Fruit fly (Drosophila melanogaster): Measurements from ENCODE around the gene CG34447.

CG34447 gene

DNA sequence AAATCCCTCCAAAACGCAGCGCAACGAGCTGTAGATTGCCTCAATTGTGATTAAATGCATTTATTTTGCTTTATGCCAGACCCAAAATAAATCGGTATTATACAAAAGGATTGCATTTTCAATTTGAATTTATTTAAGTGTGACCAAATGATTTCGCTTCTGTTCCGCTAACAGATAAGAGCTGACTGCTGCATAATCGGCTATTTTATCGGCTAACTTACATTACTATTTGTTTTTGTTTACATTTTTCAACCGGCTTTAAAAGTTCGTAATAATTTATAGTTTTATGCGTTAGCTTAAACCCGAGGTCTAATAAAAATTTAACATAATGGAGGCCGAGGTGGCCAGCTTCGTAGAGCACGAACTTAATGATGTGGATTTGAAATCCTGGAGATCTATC lies 36.8 kb downstream of the CG34447 start, which contains the start of gene PIG-Wa (continued):
- TF ChIP-seq CG14860 (GFP tag; IDR thresholded peaks at IDR 0.05; ENCODE audit: partially characterized antibody) (no peak), NFAT (GFP tag; IDR thresholded peaks at IDR 0.05) (no peak), lmd (GFP tag; IDR thresholded peaks at IDR 0.05) (no peak), ind (GFP tag; optimal IDR thresholded peaks at IDR 0.05) (no peak), Lim3 (GFP tag; IDR thresholded peaks at IDR 0.05) (no peak), Eip74EF (GFP tag; optimal IDR thresholded peaks at IDR 0.05) (no peak), CG17361 (GFP tag; IDR thresholded peaks at IDR 0.05) (no peak), HLHmδ (GFP tag; optimal IDR thresholded peaks at IDR 0.05) (no peak), CG2116 (GFP tag; optimal IDR thresholded peaks at IDR 0.05) (peak; percentile 31), BtbVII (GFP tag; optimal IDR thresholded peaks at IDR 0.05) (no peak), CG11085 (GFP tag; IDR thresholded peaks at IDR 0.05) (no peak), dysf (GFP tag; IDR thresholded peaks at IDR 0.05) (no peak), dmrt99B (tag; optimal IDR thresholded peaks at IDR 0.05) (no peak), E2f2 (GFP tag; IDR thresholded peaks at IDR 0.05) (peak; percentile 94), z (GFP tag; IDR thresholded peaks at IDR 0.05) (no peak), CG3065 (GFP tag; optimal IDR thresholded peaks at IDR 0.05) (no peak), CG4820 (GFP tag; optimal IDR thresholded peaks at IDR 0.05) (no peak), zfh1 (GFP tag; IDR thresholded peaks at IDR 0.05) (0 out of 3 replicates have a peak, but pooled peaks have one; percentile 31), dati (GFP tag; IDR thresholded peaks at IDR 0.05) (no peak), Ssrp (tag; optimal IDR thresholded peaks at IDR 0.05) (no peak), h (optimal IDR thresholded peaks at IDR 0.05) (no peak), CG17328 (GFP tag; IDR thresholded peaks at IDR 0.05) (no peak), NC2β (GFP tag; optimal IDR thresholded peaks at IDR 0.05) (peak; percentile 5), CG8924 (tag; optimal IDR thresholded peaks at IDR 0.05) (no peak), CG15601 (tag; optimal IDR thresholded peaks at IDR 0.05) (peak; percentile 18), Nf-YB (GFP tag; optimal IDR thresholded peaks at IDR 0.05) (no peak), ftz-f1 (GFP tag; optimal IDR thresholded peaks at IDR 0.05) (no peak), CG11398 (GFP tag; optimal IDR thresholded peaks at IDR 0.05) (no peak), CG2129 (GFP tag; IDR thresholded peaks at IDR 0.05; ENCODE audit: partially characterized antibody) (no peak), CG15514 (GFP tag; optimal IDR thresholded peaks at IDR 0.05) (peak; percentile 17), Sox102F (GFP tag; optimal IDR thresholded peaks at IDR 0.05) (no peak), CG13624 (GFP tag; optimal IDR thresholded peaks at IDR 0.05) (no peak), CG30020 (tag; optimal IDR thresholded peaks at IDR 0.05) (no peak), hth (optimal IDR thresholded peaks at IDR 0.05) (no peak), knrl (GFP tag; IDR thresholded peaks at IDR 0.05; ENCODE audit: partially characterized antibody) (no peak), chinmo (GFP tag; IDR thresholded peaks at IDR 0.05; ENCODE audit: partially characterized antibody) (no peak), Spps (tag; optimal IDR thresholded peaks at IDR 0.05) (no peak), CG12659 (GFP tag; optimal IDR thresholded peaks at IDR 0.05) (peak; percentile 8), CG32532 (GFP tag; IDR thresholded peaks at IDR 0.05) (no peak), kah (GFP tag; optimal IDR thresholded peaks at IDR 0.05) (no peak), CkIIα-i1 (GFP tag; IDR thresholded peaks at IDR 0.05) (no peak), mirr (GFP tag; optimal IDR thresholded peaks at IDR 0.05) (no peak), CG10979 (tag; optimal IDR thresholded peaks at IDR 0.05) (no peak), CG17912 (GFP tag; optimal IDR thresholded peaks at IDR 0.05) (no peak), ro (GFP tag; IDR thresholded peaks at IDR 0.05) (no peak), tll (GFP tag; optimal IDR thresholded peaks at IDR 0.05) (no peak)

Measured in whole organism, embryonic.